Fruit fly (Drosophila melanogaster) whole organism, pupa: Measurements from ENCODE around the gene Irc.

ENCODE experiments used
- CG32121 ChIP-seq: fragments of 200-800 bp; sonication (Bioruptor generic); IDR thresholded peaks from 2 replicates; pipeline ENCODE4 v1.3.6; 2022; ENCODE audit warnings: missing biosample characterization, missing genetic modification characterization
- CG4496 ChIP-seq: fragments of 200-800 bp; sonication (Bioruptor generic); IDR thresholded peaks from 3 replicates; pipeline ENCODE4 v1.3.6; 2022; ENCODE audit warnings: missing biosample characterization, missing genetic modification characterization
- EcR ChIP-seq: fragments of 200-800 bp; sonication (Bioruptor generic); optimal IDR thresholded peaks from 3 replicates; lab custom pipeline; 2019; ENCODE audit warnings: missing biosample characterization, missing genetic modification characterization, mild to moderate bottlenecking, moderate library complexity, missing genetic modification reagents
- Pif1A ChIP-seq: fragments of 200-800 bp; sonication (Bioruptor generic); optimal IDR thresholded peaks from 3 replicates; lab custom pipeline; 2016; ENCODE audit warnings: missing biosample characterization, missing genetic modification characterization

DNA sequence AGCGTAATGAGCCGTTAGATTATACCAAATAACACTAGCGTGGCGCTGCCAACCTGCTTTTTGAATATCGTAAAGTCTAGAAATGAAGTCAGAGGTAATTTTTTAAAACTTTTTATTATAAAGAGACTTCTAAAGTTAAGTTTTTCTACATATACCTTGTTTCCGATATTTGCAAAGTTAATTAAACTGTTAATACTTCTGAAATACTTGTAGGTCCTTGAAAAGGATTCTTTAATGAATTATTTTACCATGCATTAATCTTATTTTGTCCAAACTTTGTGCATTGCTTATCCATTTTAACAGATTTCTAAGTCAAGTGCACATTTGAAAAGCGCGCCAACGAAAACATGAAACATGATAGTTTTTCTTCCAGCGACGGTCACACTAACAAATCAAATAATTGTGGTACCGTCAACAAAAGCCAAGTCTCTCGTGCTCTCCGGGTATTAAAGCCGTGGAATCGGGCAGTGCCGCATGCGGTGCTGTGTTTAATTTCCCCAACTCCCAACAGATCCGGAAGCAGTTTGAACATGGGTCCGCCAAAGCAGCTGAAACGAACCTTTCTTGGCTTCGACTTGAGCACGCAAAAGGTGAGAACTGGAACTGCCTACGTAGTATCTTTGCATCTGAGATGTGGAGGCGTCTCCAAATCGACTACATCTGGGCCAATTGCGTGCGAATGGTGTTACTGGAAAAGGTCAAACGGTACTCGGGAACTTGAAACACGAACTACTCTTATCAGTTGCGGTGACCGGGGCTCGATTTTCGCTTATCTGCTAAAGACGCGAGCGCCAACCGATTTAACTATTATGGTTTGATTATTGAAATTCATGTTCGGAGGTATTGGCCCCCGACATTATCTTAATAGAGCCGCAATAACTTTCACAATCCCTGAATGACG lies 6.4 kb upstream of the Irc start, which contains the start of the genes EMC2A and CG3534:
- TF ChIP-seq Pif1A (no peak), CG32121 (GFP tag; lab: Robert Waterston, UW) (no peak), EcR (GFP tag; lab: Kevin White, UChicago) (no peak), CG4496 (0 out of 3 replicates have a peak, but pooled peaks have one; percentile 9)
